Worm (Caenorhabditis elegans) whole organism, mixed stage, embryonic: ENCODE results near the gene ads-1.

Experiments
- ces-1 ChIP-seq: fragments of 150-350 bp; optimal IDR thresholded peaks from 2 replicates; lab custom pipeline; 2014; ENCODE audit warnings: missing biosample characterization, missing genetic modification reagents, missing genetic modification characterization
- nhr-2 ChIP-seq: fragments of 150-350 bp; optimal IDR thresholded peaks from 2 replicates; lab custom pipeline; 2014; ENCODE audit warnings: missing biosample characterization, missing genetic modification characterization
- nhr-237 ChIP-seq: fragments of 150-350 bp; optimal IDR thresholded peaks from 2 replicates; lab custom pipeline; 2014; ENCODE audit warnings: missing biosample characterization, missing genetic modification characterization
- nhr-76 ChIP-seq: sonication (generic microtip); optimal IDR thresholded peaks from 2 replicates; lab custom pipeline; 2017; ENCODE audit warnings: missing biosample characterization, missing genetic modification characterization
- snpc-4 ChIP-seq: fragments of 150-350 bp; optimal IDR thresholded peaks from 2 replicates; lab custom pipeline; 2014; ENCODE audit warnings: missing biosample characterization, missing genetic modification characterization
- tbx-8 ChIP-seq: fragments of 200-800 bp; sonication (Bioruptor generic); optimal IDR thresholded peaks from 2 replicates; lab custom pipeline; 2018; ENCODE audit warnings: mild to moderate bottlenecking, missing genetic modification characterization, moderate library complexity, missing compliant biosample characterization

DNA sequence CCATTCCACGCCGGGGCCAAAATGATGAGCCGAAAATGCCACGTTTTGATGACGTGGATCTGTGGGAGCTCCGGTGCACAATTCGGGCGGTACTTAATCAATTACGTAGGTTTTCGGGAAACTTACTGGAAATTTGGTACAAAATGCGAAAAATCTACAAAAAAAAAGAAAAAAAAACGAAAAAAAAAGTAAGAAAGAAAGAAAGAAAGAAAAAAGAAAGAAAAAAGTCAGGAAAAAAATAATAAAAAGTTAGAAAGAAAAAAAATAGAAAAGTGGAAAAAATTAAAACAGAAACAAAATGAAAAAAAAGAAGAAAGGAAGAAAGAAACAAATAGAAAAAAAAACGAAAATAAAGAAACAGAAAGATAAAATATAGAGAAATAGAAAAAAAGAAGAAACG is 14.5 kb upstream of the ads-1 start:
- no peak for TF ChIP-seq nhr-237
- TF ChIP-seq snpc-4 (tag; lab: Kevin White, UChicago): no peak
- TF ChIP-seq ces-1 (GFP tag; lab: Kevin White, UChicago): no peak
- TF ChIP-seq nhr-76 (tag; lab: Kevin White, UChicago): peak; percentile 16
- TF ChIP-seq nhr-2 (tag; lab: Kevin White, UChicago): no peak
- TF ChIP-seq tbx-8 (GFP tag; lab: Kevin White, UChicago): no peak
